Worm (Caenorhabditis elegans) whole organism, L4/young adult: ENCODE results near the gene F31F7.1.

ENCODE experiments used
- W03F9.2 ChIP-seq: fragments of 150-350 bp; optimal IDR thresholded peaks from 2 replicates; lab custom pipeline; 2014; ENCODE audit warnings: missing biosample characterization, missing genetic modification characterization
- dao-5 ChIP-seq: sonication (generic microtip); optimal IDR thresholded peaks from 2 replicates; lab custom pipeline; 2016; ENCODE audit warnings: missing genotype, missing genetic modification characterization, moderate library complexity, missing compliant biosample characterization
- him-1 ChIP-seq: sonication (generic microtip); optimal IDR thresholded peaks from 2 replicates; lab custom pipeline; 2016; ENCODE audit warnings: missing genotype, missing genetic modification reagents, missing genetic modification characterization, missing compliant biosample characterization

F31F7.1 gene

DNA sequence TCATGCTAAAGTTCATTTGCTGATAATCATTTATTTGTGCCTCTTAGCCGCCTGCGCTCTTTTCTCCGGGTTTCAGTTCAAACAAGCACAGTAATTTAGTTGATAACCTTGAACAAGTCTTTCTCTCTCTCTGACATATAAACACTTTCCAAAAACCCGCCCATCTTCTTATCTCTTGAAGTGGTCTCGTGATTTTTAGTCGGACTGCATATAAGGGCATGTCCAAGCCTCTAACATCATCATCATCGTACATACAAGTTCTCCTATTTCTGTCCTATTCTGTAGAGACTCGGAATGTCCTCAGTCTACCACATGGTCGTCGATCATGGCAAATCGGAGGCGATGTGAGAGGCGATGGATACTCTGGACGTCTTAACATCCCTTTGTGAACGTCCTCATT, at the start of gene F31F7.1:
F31F7.1 (plus strand) TSS at position 235 of the 400 bp plus-strand sequence.
- TF ChIP-seq W03F9.2 = no peak
- no peak for TF ChIP-seq dao-5 (tag; lab: Kevin White, UChicago)
- TF ChIP-seq him-1 (tag; lab: Kevin White, UChicago) = no peak

ce11 chrV:6226530-6227125, 49.6 kb upstream of the F31F7.1 start, which contains the start of gene W06H8.6:
Gene W06H8.6, minus strand, starts transcription at chrV:6227010.
- TF ChIP-seq W03F9.2 = no peak
- no peak for TF ChIP-seq him-1 (tag; lab: Kevin White, UChicago)
- TF ChIP-seq dao-5 (tag; lab: Kevin White, UChicago) = no peak

DNA sequence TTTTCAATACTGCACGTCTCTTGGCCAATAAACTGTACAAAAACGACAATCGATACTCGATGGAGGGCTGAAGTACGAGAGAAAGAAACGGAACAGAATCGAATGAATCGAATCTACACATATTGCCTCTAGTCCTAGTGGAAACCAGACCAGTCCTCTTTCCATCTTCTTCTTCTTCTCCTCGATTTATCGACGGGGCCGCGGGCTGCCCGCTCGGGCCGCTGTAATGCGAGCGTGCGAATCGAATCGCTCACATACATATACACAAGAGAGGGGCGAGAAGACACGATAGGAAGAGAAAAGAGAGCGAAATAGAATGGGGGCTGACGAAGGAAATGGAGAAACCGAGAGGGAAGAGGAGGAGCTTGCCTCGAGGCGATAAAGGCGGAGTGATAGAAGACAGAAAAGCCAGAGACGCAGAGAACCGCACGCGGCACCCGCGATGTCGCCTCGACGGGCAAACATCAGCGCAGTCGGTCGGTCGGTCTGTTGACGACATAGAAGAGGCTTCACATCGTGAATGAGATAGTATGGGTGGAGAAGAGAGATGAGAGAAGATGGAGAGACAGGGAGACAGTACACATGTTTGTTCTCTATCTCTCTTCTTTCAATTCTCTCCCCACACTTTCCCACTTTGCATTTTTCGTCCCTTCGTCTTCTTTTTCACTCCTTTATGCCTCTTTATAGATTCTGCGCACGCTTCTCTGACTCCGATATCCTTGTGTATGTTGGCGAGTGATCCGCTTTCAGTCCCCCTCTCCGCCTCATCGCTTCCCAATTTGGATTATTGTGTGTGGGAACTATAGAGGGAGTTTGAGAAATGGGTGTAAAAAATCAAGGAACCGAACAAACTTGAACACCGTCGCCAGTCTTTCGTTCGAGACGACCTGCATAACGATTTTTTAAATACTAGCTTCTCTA, 48.7 kb upstream of the F31F7.1 start:
- TF ChIP-seq him-1 (tag; lab: Kevin White, UChicago) (peak; percentile 90), dao-5 (tag; lab: Kevin White, UChicago) (peak; percentile 5), W03F9.2 (peak; percentile 75)

ce11 chrV:6228400-6228895, 47.8 kb upstream of the F31F7.1 start:
- TF ChIP-seq him-1 (tag; lab: Kevin White, UChicago) (no peak), dao-5 (tag; lab: Kevin White, UChicago) (no peak), W03F9.2 (no peak)

DNA sequence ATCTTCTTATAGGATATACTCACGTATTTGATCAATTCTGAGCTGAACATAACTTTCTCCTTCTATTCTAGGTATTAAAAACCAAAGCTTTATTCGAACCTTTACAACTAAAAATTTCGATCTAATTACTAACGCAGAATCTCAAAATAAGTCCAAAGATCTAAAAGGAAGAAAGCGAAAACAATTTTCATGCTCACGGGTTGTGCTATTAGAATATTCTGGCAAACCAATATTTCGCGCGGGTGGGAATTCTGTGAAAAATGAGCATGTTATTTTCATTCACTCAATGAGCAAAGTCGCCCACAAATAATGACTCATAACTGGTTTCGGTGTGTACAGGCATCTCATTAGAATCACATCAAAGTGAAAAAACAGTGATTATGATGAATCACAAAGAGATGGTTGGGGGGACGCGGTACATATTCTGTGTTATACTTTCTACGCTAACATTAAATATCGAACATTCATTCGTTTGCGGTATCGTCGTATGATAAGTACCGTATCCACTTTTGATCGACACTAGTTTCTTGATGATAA, 47.3 kb upstream of the F31F7.1 start:
- no peak for TF ChIP-seq W03F9.2
- TF ChIP-seq him-1 (tag; lab: Kevin White, UChicago) = no peak
- no peak for TF ChIP-seq dao-5 (tag; lab: Kevin White, UChicago)

DNA sequence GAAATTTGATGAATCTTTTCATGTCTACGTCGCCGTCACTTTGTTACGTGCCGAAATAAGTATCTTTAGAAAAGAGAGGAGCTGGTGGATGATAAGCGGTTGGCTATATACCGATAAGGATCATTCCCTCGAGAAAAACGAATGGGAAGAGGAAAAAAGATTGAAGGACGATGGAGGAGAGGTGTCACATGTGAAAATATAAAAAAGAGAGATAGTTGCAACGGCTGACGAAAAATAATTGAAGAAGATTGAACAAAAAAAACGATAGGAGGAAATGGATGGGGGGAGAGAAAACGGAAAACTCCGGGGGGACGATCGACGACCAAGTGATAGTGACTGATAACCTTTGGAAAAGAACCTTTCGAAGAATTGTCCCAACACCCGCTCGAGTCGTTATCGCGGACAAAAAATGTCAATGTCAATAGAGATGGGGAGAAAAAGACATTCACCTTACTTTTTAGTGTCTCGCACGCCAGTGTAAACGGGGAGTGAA, 46.7 kb upstream of the F31F7.1 start:
- TF ChIP-seq dao-5 (tag; lab: Kevin White, UChicago) (no peak), him-1 (tag; lab: Kevin White, UChicago) (no peak), W03F9.2 (no peak)

- TF ChIP-seq dao-5 (tag; lab: Kevin White, UChicago) = no peak
- no peak for TF ChIP-seq W03F9.2
- no peak for TF ChIP-seq him-1 (tag; lab: Kevin White, UChicago)
Measured at ce11 chrV:6230629-6231229, 45.5 kb upstream of the F31F7.1 start.

- TF ChIP-seq him-1 (tag; lab: Kevin White, UChicago) (no peak), dao-5 (tag; lab: Kevin White, UChicago) (no peak), W03F9.2 (no peak)
Measured at ce11 chrV:6231902-6232340, 44.3 kb upstream of the F31F7.1 start.

- TF ChIP-seq him-1 (tag; lab: Kevin White, UChicago) (peak; percentile 10), dao-5 (tag; lab: Kevin White, UChicago) (no peak), W03F9.2 (no peak)
Measured at ce11 chrV:6232886-6233285, 43.4 kb upstream of the F31F7.1 start.

DNA sequence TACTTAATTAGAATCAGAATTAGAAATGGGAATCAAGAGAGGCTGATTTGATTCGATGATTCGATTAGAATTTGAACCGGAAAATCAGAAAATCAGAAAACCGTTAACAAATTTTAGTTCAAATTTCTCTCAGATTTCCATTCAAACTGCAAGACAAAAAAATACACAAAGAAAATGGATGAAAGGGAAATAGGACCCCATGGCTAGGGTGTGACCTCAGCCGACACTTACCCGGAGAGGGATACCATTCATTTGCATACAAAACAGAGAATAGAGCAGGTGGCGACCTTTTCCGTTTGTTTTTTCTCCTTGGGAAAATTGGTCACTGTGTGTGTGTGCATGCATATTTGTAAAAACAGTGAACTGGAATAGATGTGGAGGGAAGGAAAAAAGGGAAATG, 42.3 kb upstream of the F31F7.1 start:
- TF ChIP-seq dao-5 (tag; lab: Kevin White, UChicago) = no peak
- TF ChIP-seq W03F9.2 = no peak
- no peak for TF ChIP-seq him-1 (tag; lab: Kevin White, UChicago)

DNA sequence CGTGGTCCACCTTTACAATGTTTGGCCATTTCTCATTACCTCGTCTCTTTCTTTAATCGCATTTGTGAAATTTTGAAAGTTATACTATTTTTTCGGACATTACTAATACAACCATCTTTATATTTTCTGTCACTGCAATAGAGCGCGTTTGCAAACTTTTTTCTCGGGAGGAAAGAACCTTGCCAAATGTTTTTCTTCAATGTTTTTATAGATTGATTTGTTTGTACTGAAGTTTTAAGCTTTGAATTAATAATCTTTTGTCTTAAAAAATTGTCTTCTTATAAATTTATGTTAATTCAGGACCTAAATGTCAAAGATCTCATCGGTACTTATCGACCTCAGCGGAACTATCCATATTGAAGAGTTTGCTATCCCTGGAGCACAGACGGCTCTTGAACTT, 41.4 kb upstream of the F31F7.1 start, which contains the start of gene K08B12.3:
K08B12.3 (plus strand) TSS at position 301 of the 400 bp plus-strand sequence.
- TF ChIP-seq W03F9.2 (no peak), dao-5 (tag; lab: Kevin White, UChicago) (no peak), him-1 (tag; lab: Kevin White, UChicago) (no peak)

DNA sequence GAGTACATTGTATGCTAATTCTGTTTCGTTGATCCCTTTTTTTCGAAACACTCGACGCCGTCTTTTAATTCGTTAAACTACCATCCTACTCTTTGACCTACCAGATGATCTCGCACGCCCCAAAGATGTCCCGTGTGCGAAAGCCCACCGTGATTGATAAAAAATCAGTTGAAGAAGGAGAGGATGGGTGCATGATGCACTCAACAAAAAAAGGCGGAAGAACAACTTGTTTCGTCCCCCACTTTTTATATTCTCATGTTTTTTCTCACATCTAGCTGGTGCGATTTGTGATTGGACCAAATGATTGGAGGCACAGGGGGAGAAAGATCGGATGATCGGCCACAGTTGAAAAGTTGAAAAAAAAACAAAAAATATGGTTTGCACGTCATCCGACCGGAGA, 37.9 kb upstream of the F31F7.1 start:
- TF ChIP-seq dao-5 (tag; lab: Kevin White, UChicago) = no peak
- TF ChIP-seq W03F9.2 = no peak
- no peak for TF ChIP-seq him-1 (tag; lab: Kevin White, UChicago)

- TF ChIP-seq dao-5 (tag; lab: Kevin White, UChicago) = no peak
- no peak for TF ChIP-seq W03F9.2
- no peak for TF ChIP-seq him-1 (tag; lab: Kevin White, UChicago)
Measured at ce11 chrV:6239855-6240254, 36.4 kb upstream of the F31F7.1 start.
